Fruit fly (Drosophila melanogaster): ENCODE results near the gene CG44362.
A peak's percentile ranks its signal among the peaks of the same experiment; 100 is the strongest.

DNA sequence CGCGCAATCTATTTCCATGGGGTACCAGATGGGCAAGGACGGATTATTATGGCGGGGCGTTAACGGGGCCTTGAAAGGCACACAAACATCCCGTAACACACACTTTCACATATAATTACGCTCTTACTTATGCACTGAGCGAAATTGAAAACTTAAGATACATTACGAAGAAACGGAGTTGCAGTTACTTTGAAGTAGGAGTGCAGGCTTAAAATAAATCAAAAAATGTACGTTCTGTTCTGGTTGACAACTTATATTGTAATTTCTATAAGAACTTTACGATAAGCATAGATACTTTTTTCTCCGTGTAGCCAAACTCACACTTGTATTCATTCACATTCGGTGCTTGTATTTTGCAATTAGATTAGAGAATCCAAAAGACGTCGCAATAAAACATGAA lies 44.3 kb upstream of the CG44362 start:
- TF ChIP-seq cyc (GFP tag; optimal IDR thresholded peaks at IDR 0.05) (peak; percentile 84), CG32006 (GFP tag; optimal IDR thresholded peaks at IDR 0.05) (peak; percentile 73), svp (GFP tag) (peak; percentile 92), Sox102F (GFP tag; optimal IDR thresholded peaks at IDR 0.05) (peak; percentile 85), CG3032 (tag; optimal IDR thresholded peaks at IDR 0.05) (no peak), Blimp-1 (GFP tag; optimal IDR thresholded peaks at IDR 0.05) (peak; percentile 1), Sox15 (GFP tag; optimal IDR thresholded peaks at IDR 0.05) (peak; percentile 3), CG6792 (GFP tag; optimal IDR thresholded peaks at IDR 0.05) (peak; percentile 58)
